Worm (Caenorhabditis elegans) whole organism, young adult: ENCODE measurements around the gene C05D9.3.

ENCODE experiments used
- B0261.1 ChIP-seq: sonication (generic microtip); optimal IDR thresholded peaks from 2 replicates; lab custom pipeline; 2016; ENCODE audit warnings: mild to moderate bottlenecking, missing genetic modification characterization, moderate library complexity, missing compliant biosample characterization
- D2030.7 ChIP-seq: fragments of 200-800 bp; sonication (Bioruptor generic); IDR thresholded peaks from 2 replicates; pipeline ENCODE4 v1.3.6; 2022; ENCODE audit warnings: missing genetic modification reagents, missing genetic modification characterization, missing compliant biosample characterization
- F10E7.11 ChIP-seq: sonication (generic microtip); optimal IDR thresholded peaks from 2 replicates; lab custom pipeline; 2017; ENCODE audit warnings: mild to moderate bottlenecking, missing genetic modification characterization, moderate library complexity, missing compliant biosample characterization
- F23B12.7 ChIP-seq: sonication (generic microtip); optimal IDR thresholded peaks from 2 replicates; lab custom pipeline; 2017; ENCODE audit warnings: missing genetic modification characterization, mild to moderate bottlenecking, missing compliant biosample characterization, antibody characterized with exemption, moderate library complexity; ENCODE audit not compliant: insufficient read depth
- F33H1.4 ChIP-seq: fragments of 200-800 bp; sonication (Bioruptor generic); IDR thresholded peaks from 2 replicates; pipeline ENCODE4 v1.3.6; 2022; ENCODE audit warnings: missing genetic modification reagents, missing genetic modification characterization, missing compliant biosample characterization
- F55B11.4 ChIP-seq: sonication (generic microtip); optimal IDR thresholded peaks from 2 replicates; lab custom pipeline; 2016; ENCODE audit warnings: missing compliant biosample characterization, missing genetic modification characterization, borderline replicate concordance; ENCODE audit not compliant: insufficient read depth
- Y53F4B.3 ChIP-seq: fragments of 200-800 bp; sonication (Bioruptor generic); IDR thresholded peaks from 2 replicates; pipeline ENCODE4 v1.3.6; 2022; ENCODE audit warnings: missing genetic modification reagents, missing genetic modification characterization, missing compliant biosample characterization
- Y56A3A.18 ChIP-seq: fragments of 200-800 bp; sonication (Bioruptor generic); IDR thresholded peaks from 2 replicates; pipeline ENCODE4 v1.3.6; 2022; ENCODE audit warnings: missing genetic modification reagents, missing genetic modification characterization, missing compliant biosample characterization
- Y79H2A.3 ChIP-seq: fragments of 200-800 bp; sonication (Bioruptor generic); conservative IDR thresholded peaks from 2 replicates; pipeline ENCODE4 v1.3.6; 2022; ENCODE audit warnings: missing genetic modification reagents, missing genetic modification characterization, missing compliant biosample characterization
- ama-1 ChIP-seq, 3 experiments: fragments of 150-350 bp in 1 of 3; sonication (generic microtip) in 2 of 3; optimal IDR thresholded peaks; 2 replicates each; lab custom pipeline; 2014 to 2018; ENCODE audit warnings: missing biosample characterization in 2 of 3, missing genetic modification characterization in 2 of 3, missing genetic modification reagents in 2 of 3
- aptf-2 ChIP-seq: fragments of 200-800 bp; sonication (Bioruptor generic); conservative IDR thresholded peaks from 2 replicates; pipeline ENCODE4 v1.3.6; 2022; ENCODE audit warnings: missing genetic modification reagents, missing genetic modification characterization, missing compliant biosample characterization
- atf-7 ChIP-seq: sonication (generic microtip); optimal IDR thresholded peaks from 2 replicates; lab custom pipeline; 2017; ENCODE audit warnings: mild to moderate bottlenecking, missing genetic modification characterization, missing compliant biosample characterization
- cebp-2 ChIP-seq: fragments of 200-800 bp; sonication (Bioruptor generic); IDR thresholded peaks from 2 replicates; pipeline ENCODE4 v1.3.6; 2022; ENCODE audit warnings: missing genetic modification characterization, missing compliant biosample characterization
- ceh-27 ChIP-seq: fragments of 200-800 bp; sonication (Bioruptor generic); optimal IDR thresholded peaks from 2 replicates; lab custom pipeline; 2018; ENCODE audit warnings: mild to moderate bottlenecking, missing genetic modification characterization, moderate library complexity, missing compliant biosample characterization
- ceh-58 ChIP-seq: fragments of 200-800 bp; sonication (Bioruptor generic); IDR thresholded peaks from 2 replicates; pipeline ENCODE4 v1.3.6; 2022; ENCODE audit warnings: missing genetic modification characterization, missing compliant biosample characterization
- egl-18 ChIP-seq: fragments of 200-800 bp; sonication (Bioruptor generic); IDR thresholded peaks from 2 replicates; pipeline ENCODE4 v1.3.6; 2022; ENCODE audit warnings: missing genetic modification reagents, missing genetic modification characterization, missing compliant biosample characterization
- egl-44 ChIP-seq: fragments of 200-800 bp; sonication (Bioruptor generic); IDR thresholded peaks from 2 replicates; pipeline ENCODE4 v1.3.6; 2022; ENCODE audit warnings: missing genetic modification reagents, missing genetic modification characterization, missing compliant biosample characterization
- egrh-3 ChIP-seq: fragments of 200-800 bp; sonication (Bioruptor generic); IDR thresholded peaks from 2 replicates; pipeline ENCODE4 v1.3.6; 2022; ENCODE audit warnings: missing genetic modification reagents, missing genetic modification characterization, missing compliant biosample characterization
- ekl-4 ChIP-seq: fragments of 200-800 bp; sonication (Bioruptor generic); IDR thresholded peaks from 2 replicates; pipeline ENCODE4 v1.3.6; 2022; ENCODE audit warnings: missing genetic modification reagents, missing genetic modification characterization, missing compliant biosample characterization
- gei-17 ChIP-seq: fragments of 200-800 bp; sonication (Bioruptor generic); optimal IDR thresholded peaks from 2 replicates; lab custom pipeline; 2018; ENCODE audit warnings: mild to moderate bottlenecking, missing genetic modification characterization, missing compliant biosample characterization
- him-1 ChIP-seq: sonication (generic microtip); optimal IDR thresholded peaks from 2 replicates; lab custom pipeline; 2016; ENCODE audit warnings: missing genotype, missing genetic modification reagents, missing genetic modification characterization, missing compliant biosample characterization
- hlh-26 ChIP-seq: fragments of 200-800 bp; sonication (Bioruptor generic); conservative IDR thresholded peaks from 2 replicates; pipeline ENCODE4 v1.3.6; 2022; ENCODE audit warnings: missing genetic modification reagents, missing genetic modification characterization, missing compliant biosample characterization
- hmg-1.2 ChIP-seq: fragments of 200-800 bp; sonication (Bioruptor generic); IDR thresholded peaks from 2 replicates; pipeline ENCODE4 v1.3.6; 2022; ENCODE audit warnings: missing genetic modification reagents, missing genetic modification characterization, missing compliant biosample characterization
- hmg-20 ChIP-seq: fragments of 200-800 bp; sonication (Bioruptor generic); IDR thresholded peaks from 2 replicates; pipeline ENCODE4 v1.3.6; 2022; ENCODE audit warnings: missing genetic modification reagents, missing genetic modification characterization, missing compliant biosample characterization
- hsf-1 ChIP-seq: fragments of 200-800 bp; sonication (Bioruptor generic); IDR thresholded peaks from 2 replicates; pipeline ENCODE4 v1.3.6; 2022; ENCODE audit warnings: missing genetic modification reagents, missing genetic modification characterization, missing compliant biosample characterization
- let-526 ChIP-seq: fragments of 200-800 bp; sonication (Bioruptor generic); IDR thresholded peaks from 2 replicates; pipeline ENCODE4 v1.3.6; 2022; ENCODE audit warnings: missing genetic modification reagents, missing genetic modification characterization, missing compliant biosample characterization
- let-607 ChIP-seq, 2 experiments: fragments of 200-800 bp in 1 of 2; sonication (Bioruptor generic) in 1 of 2; sonication (generic microtip) in 1 of 2; optimal IDR thresholded peaks; 2 replicates each; lab custom pipeline; 2016 to 2018; ENCODE audit warnings: mild to moderate bottlenecking in 2 of 2, missing compliant biosample characterization in 2 of 2, missing genetic modification characterization in 2 of 2, moderate library complexity in 2 of 2, missing genotype in 1 of 2
- lin-26 ChIP-seq: fragments of 200-800 bp; sonication (Bioruptor generic); IDR thresholded peaks from 2 replicates; pipeline ENCODE4 v1.3.6; 2022; ENCODE audit warnings: missing genetic modification reagents, missing genetic modification characterization, missing compliant biosample characterization
- lin-35 ChIP-seq, 3 experiments: fragments of 150-350 bp in 2 of 3; sonication (generic microtip) in 1 of 3; optimal IDR thresholded peaks; 2 replicates each; lab custom pipeline; 2014 to 2018; ENCODE audit warnings: missing biosample characterization in 3 of 3, missing genetic modification characterization in 3 of 3, missing genetic modification reagents in 3 of 3
- lin-40 ChIP-seq: sonication (generic microtip); optimal IDR thresholded peaks from 2 replicates; lab custom pipeline; 2016; ENCODE audit warnings: missing genetic modification characterization, mild to moderate bottlenecking, missing compliant biosample characterization, missing genotype, missing genetic modification reagents
- lir-1 ChIP-seq: fragments of 200-800 bp; sonication (Bioruptor generic); conservative IDR thresholded peaks from 2 replicates; pipeline ENCODE4 v1.3.6; 2022; ENCODE audit warnings: missing genetic modification reagents, missing genetic modification characterization, missing compliant biosample characterization
- lsy-27 ChIP-seq: sonication (generic microtip); optimal IDR thresholded peaks from 2 replicates; lab custom pipeline; 2017; ENCODE audit warnings: missing genetic modification characterization, mild to moderate bottlenecking, missing compliant biosample characterization, antibody characterized with exemption, missing genotype, borderline replicate concordance; ENCODE audit not compliant: insufficient read depth
- madf-6 ChIP-seq: fragments of 200-800 bp; sonication (Bioruptor generic); IDR thresholded peaks from 2 replicates; pipeline ENCODE4 v1.3.6; 2022; ENCODE audit warnings: missing genetic modification reagents, missing genetic modification characterization, missing compliant biosample characterization
- mcd-1 ChIP-seq: fragments of 200-800 bp; sonication (Bioruptor generic); IDR thresholded peaks from 2 replicates; pipeline ENCODE4 v1.3.6; 2022; ENCODE audit warnings: missing genetic modification reagents, missing genetic modification characterization, missing compliant biosample characterization
- nfya-1 ChIP-seq: sonication (generic microtip); optimal IDR thresholded peaks from 2 replicates; lab custom pipeline; 2017; ENCODE audit warnings: antibody characterized with exemption, missing compliant biosample characterization, missing genetic modification characterization, borderline replicate concordance; ENCODE audit not compliant: insufficient read depth
- pbrm-1 ChIP-seq: fragments of 200-800 bp; sonication (Bioruptor generic); IDR thresholded peaks from 2 replicates; pipeline ENCODE4 v1.3.6; 2022; ENCODE audit warnings: missing genetic modification reagents, missing genetic modification characterization, missing compliant biosample characterization
- rec-8 ChIP-seq, 2 experiments: sonication (generic microtip); optimal IDR thresholded peaks; 2 replicates each; lab custom pipeline; 2016; ENCODE audit warnings: mild to moderate bottlenecking in 2 of 2, missing genetic modification characterization in 2 of 2, missing genetic modification reagents in 2 of 2, missing genotype in 2 of 2, missing biosample characterization in 1 of 2, missing compliant biosample characterization in 1 of 2, moderate library complexity in 1 of 2
- repo-1 ChIP-seq: sonication (generic microtip); optimal IDR thresholded peaks from 2 replicates; lab custom pipeline; 2017; ENCODE audit warnings: mild to moderate bottlenecking, missing genetic modification characterization, missing compliant biosample characterization
- sdz-38 ChIP-seq: sonication (generic microtip); optimal IDR thresholded peaks from 2 replicates; lab custom pipeline; 2016; ENCODE audit warnings: missing genotype, missing genetic modification characterization, missing compliant biosample characterization
- snpc-1.1 ChIP-seq: sonication (generic microtip); optimal IDR thresholded peaks from 2 replicates; lab custom pipeline; 2017; ENCODE audit warnings: missing genetic modification characterization, mild to moderate bottlenecking, missing compliant biosample characterization, antibody characterized with exemption, moderate library complexity, missing genotype, missing genetic modification reagents; ENCODE audit not compliant: insufficient read depth
- somi-1 ChIP-seq: fragments of 200-800 bp; sonication (Bioruptor generic); optimal IDR thresholded peaks from 2 replicates; lab custom pipeline; 2018; ENCODE audit warnings: mild to moderate bottlenecking, missing genetic modification characterization, missing compliant biosample characterization
- xnd-1 ChIP-seq: sonication (generic microtip); optimal IDR thresholded peaks from 2 replicates; lab custom pipeline; 2016; ENCODE audit warnings: missing genotype, missing genetic modification reagents, missing genetic modification characterization, missing compliant biosample characterization
- zfh-2 ChIP-seq: fragments of 200-800 bp; sonication (Bioruptor generic); conservative IDR thresholded peaks from 2 replicates; pipeline ENCODE4 v1.3.6; 2022; ENCODE audit warnings: missing genetic modification reagents, missing genetic modification characterization, missing compliant biosample characterization
- zim-3 ChIP-seq: sonication (generic microtip); optimal IDR thresholded peaks from 2 replicates; lab custom pipeline; 2017; ENCODE audit warnings: mild to moderate bottlenecking, missing genetic modification characterization, moderate library complexity, missing compliant biosample characterization
- ztf-18 ChIP-seq: sonication (generic microtip); optimal IDR thresholded peaks from 2 replicates; lab custom pipeline; 2016; ENCODE audit warnings: missing genotype, mild to moderate bottlenecking, missing genetic modification characterization, missing compliant biosample characterization
- ztf-28 ChIP-seq: fragments of 200-800 bp; sonication (Bioruptor generic); IDR thresholded peaks from 2 replicates; pipeline ENCODE4 v1.3.6; 2022; ENCODE audit warnings: missing genetic modification reagents, missing genetic modification characterization, missing compliant biosample characterization
- ztf-6 ChIP-seq: fragments of 200-800 bp; sonication (Bioruptor generic); IDR thresholded peaks from 2 replicates; pipeline ENCODE4 v1.3.6; 2022; ENCODE audit warnings: missing genetic modification reagents, missing genetic modification characterization, missing compliant biosample characterization

Gene C05D9.3

DNA sequence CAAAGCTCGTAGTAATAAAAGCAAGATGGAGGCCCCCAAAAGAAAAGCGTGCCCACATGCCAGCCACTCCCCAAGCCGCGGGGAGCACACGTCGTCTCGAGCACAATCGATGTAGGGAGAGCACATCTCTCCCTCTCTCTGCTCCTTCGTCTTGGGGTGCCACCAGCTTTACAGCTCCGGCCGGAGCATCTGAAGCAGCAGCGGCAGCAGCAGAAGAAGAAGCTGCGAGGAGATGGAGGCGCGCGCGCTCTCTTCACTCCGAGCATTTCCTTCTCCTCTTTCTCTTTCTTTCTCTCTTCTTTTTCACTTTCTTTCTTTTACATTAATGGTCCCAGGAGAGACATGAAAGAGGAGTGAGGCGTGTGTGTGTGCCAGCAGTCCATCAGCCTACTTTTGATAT lies 47.6 kb upstream of the C05D9.3 start (continued):
- TF ChIP-seq Y56A3A.18 (GFP tag; lab: Robert Waterston, UW) (no peak), pbrm-1 (peak; percentile 29; the same call in 1 of the 2 replicates), cebp-2 (GFP tag; lab: Robert Waterston, UW) (no peak), ceh-27 (GFP tag; lab: Kevin White, UChicago) (no peak), zfh-2 (GFP tag; lab: Robert Waterston, UW) (peak; percentile 98), hsf-1 (GFP tag; lab: Robert Waterston, UW) (no peak), rec-8 (tag; optimal IDR thresholded peaks at IDR 0.05; lab: Kevin White, UChicago) (no peak), F33H1.4 (GFP tag; lab: Robert Waterston, UW) (no peak), nfya-1 (no peak), snpc-1.1 (tag; lab: Kevin White, UChicago) (no peak), ceh-58 (no peak), Y53F4B.3 (GFP tag; lab: Robert Waterston, UW) (no peak), gei-17 (GFP tag; lab: Kevin White, UChicago) (no peak), F55B11.4 (tag; lab: Kevin White, UChicago) (no peak), ekl-4 (GFP tag; lab: Robert Waterston, UW) (no peak), Y79H2A.3 (GFP tag; lab: Robert Waterston, UW) (no peak), repo-1 (tag; lab: Kevin White, UChicago) (no peak), madf-6 (GFP tag; lab: Robert Waterston, UW) (no peak), F23B12.7 (no peak), atf-7 (peak; percentile 3), let-607 (tag; optimal IDR thresholded peaks at IDR 0.05; lab: Kevin White, UChicago) (no peak), him-1 (tag; lab: Kevin White, UChicago) (no peak), egl-18 (GFP tag; lab: Robert Waterston, UW) (no peak), lin-26 (GFP tag; lab: Robert Waterston, UW) (no peak), hmg-20 (GFP tag; lab: Robert Waterston, UW) (no peak), hmg-1.2 (GFP tag; lab: Robert Waterston, UW) (peak; percentile 34; the same call in 1 of the 2 replicates), zim-3 (tag; lab: Kevin White, UChicago) (no peak), B0261.1 (no peak), lir-1 (no peak), lin-35 (GFP tag; optimal IDR thresholded peaks at IDR 0.05; lab: Kevin White, UChicago) (no peak), egrh-3 (GFP tag; lab: Robert Waterston, UW) (peak; percentile 92), let-526 (GFP tag; lab: Robert Waterston, UW) (no peak), F10E7.11 (tag; lab: Kevin White, UChicago) (peak; percentile 28), xnd-1 (tag; lab: Kevin White, UChicago) (no peak), lin-40 (tag; lab: Kevin White, UChicago) (peak; percentile 50), ztf-6 (GFP tag; lab: Robert Waterston, UW) (no peak), egl-44 (no peak), sdz-38 (tag; lab: Kevin White, UChicago) (no peak), ama-1 (optimal IDR thresholded peaks at IDR 0.05; lab: Kevin White, UChicago) (no peak), ama-1 (GFP tag; optimal IDR thresholded peaks at IDR 0.05; lab: Kevin White, UChicago) (no peak), D2030.7 (GFP tag; lab: Robert Waterston, UW) (no peak), somi-1 (GFP tag; lab: Kevin White, UChicago) (no peak), aptf-2 (no peak), mcd-1 (GFP tag; lab: Robert Waterston, UW) (peak; percentile 52), hlh-26 (GFP tag; lab: Robert Waterston, UW) (no peak), lsy-27 (no peak), ztf-28 (GFP tag; lab: Robert Waterston, UW) (no peak), ztf-18 (tag; lab: Kevin White, UChicago) (no peak)
